Fruit fly (Drosophila melanogaster) Kc167 (cell line): ENCODE measurements around the gene ChAT.

Experiments
- Sin3A ChIP-seq: fragments of >200 bp; optimal IDR thresholded peaks from 2 replicates; lab custom pipeline; 2018; ENCODE audit warnings: missing external identifiers
- h ChIP-seq: fragments of >200 bp; optimal IDR thresholded peaks from 3 replicates; lab custom pipeline; 2018; ENCODE audit warnings: missing external identifiers
- insv ChIP-seq: fragments of >200 bp; optimal IDR thresholded peaks from 3 replicates; lab custom pipeline; 2018; ENCODE audit warnings: missing external identifiers
- ttk ChIP-seq: sonication (Bioruptor generic); optimal IDR thresholded peaks from 2 replicates; lab custom pipeline; 2017; ENCODE audit warnings: missing external identifiers

- no peak for TF ChIP-seq h (lab: Kevin White, UChicago)
- TF ChIP-seq ttk, result no peak
- no peak for TF ChIP-seq Sin3A (lab: Kevin White, UChicago)
- no peak for TF ChIP-seq insv (lab: Kevin White, UChicago)
These were observed 37.5 kb upstream of the ChAT start, which contains the start of gene CG31229 for dm6 chr3R:18667659-18668248.
